Worm (Caenorhabditis elegans) whole organism, L3 larva: ENCODE measurements around the gene F56C4.2.

Source experiments
- ZK546.5 ChIP-seq: sonication (generic microtip); optimal IDR thresholded peaks from 2 replicates; lab custom pipeline; 2017; ENCODE audit warnings: missing biosample characterization, missing genetic modification characterization
- ceh-9 ChIP-seq: sonication (generic microtip); optimal IDR thresholded peaks from 2 replicates; lab custom pipeline; 2018; ENCODE audit warnings: missing biosample characterization, missing genetic modification characterization
- nhr-237 ChIP-seq: fragments of 150-350 bp; optimal IDR thresholded peaks from 2 replicates; lab custom pipeline; 2014; ENCODE audit warnings: missing biosample characterization, missing genetic modification characterization
- nhr-76 ChIP-seq: fragments of 150-350 bp; sonication (generic microtip); optimal IDR thresholded peaks from 5 replicates; lab custom pipeline; 2014; ENCODE audit warnings: missing biosample characterization, missing genetic modification characterization
- ztf-11 ChIP-seq: fragments of 150-350 bp; optimal IDR thresholded peaks from 2 replicates; lab custom pipeline; 2014; ENCODE audit warnings: missing biosample characterization, missing genetic modification characterization

- TF ChIP-seq ZK546.5 (tag; lab: Kevin White, UChicago) (no peak), ztf-11 (tag; lab: Kevin White, UChicago) (no peak), nhr-237 (tag; lab: Kevin White, UChicago) (no peak), ceh-9 (no peak), nhr-76 (tag; lab: Kevin White, UChicago) (no peak)
Observed at ce11 chrIV:10614918-10615477, 24.1 kb upstream of the F56C4.2 start, which contains the start of gene ptr-14.
